Worm (Caenorhabditis elegans) whole organism, mixed stage, embryonic: Measurements from ENCODE around the gene sng-1.

Experiments used
- blmp-1 ChIP-seq: fragments of 150-350 bp; optimal IDR thresholded peaks from 2 replicates; lab custom pipeline; 2014; ENCODE audit warnings: missing biosample characterization, missing genetic modification characterization
- ceh-83 ChIP-seq: fragments of 200-800 bp; sonication (Bioruptor generic); optimal IDR thresholded peaks from 2 replicates; lab custom pipeline; 2018; ENCODE audit warnings: mild to moderate bottlenecking, missing genetic modification characterization, missing compliant biosample characterization
- ham-2 ChIP-seq: fragments of 200-800 bp; sonication (Bioruptor generic); optimal IDR thresholded peaks from 2 replicates; lab custom pipeline; 2018; ENCODE audit warnings: mild to moderate bottlenecking, missing genetic modification characterization, missing compliant biosample characterization
- hlh-1 ChIP-seq: fragments of 150-350 bp; optimal IDR thresholded peaks from 2 replicates; lab custom pipeline; 2014; ENCODE audit warnings: missing biosample characterization, missing genetic modification reagents, missing genetic modification characterization
- lin-13 ChIP-seq: fragments of 150-350 bp; optimal IDR thresholded peaks from 2 replicates; lab custom pipeline; 2014; ENCODE audit warnings: missing biosample characterization, missing genetic modification characterization
- lsy-2 ChIP-seq: fragments of 150-350 bp; optimal IDR thresholded peaks from 2 replicates; lab custom pipeline; 2014; ENCODE audit warnings: missing biosample characterization, missing genetic modification characterization
- nhr-12 ChIP-seq: fragments of 150-350 bp; optimal IDR thresholded peaks from 2 replicates; lab custom pipeline; 2014; ENCODE audit warnings: missing biosample characterization, missing genetic modification characterization
- nhr-2 ChIP-seq: fragments of 150-350 bp; optimal IDR thresholded peaks from 2 replicates; lab custom pipeline; 2014; ENCODE audit warnings: missing biosample characterization, missing genetic modification characterization
- nhr-237 ChIP-seq: fragments of 150-350 bp; optimal IDR thresholded peaks from 2 replicates; lab custom pipeline; 2014; ENCODE audit warnings: missing biosample characterization, missing genetic modification characterization
- pha-4 ChIP-seq: fragments of 150-350 bp; optimal IDR thresholded peaks from 2 replicates; lab custom pipeline; 2018; ENCODE audit warnings: missing biosample characterization, missing genetic modification reagents, missing genetic modification characterization
- snpc-4 ChIP-seq: fragments of 150-350 bp; optimal IDR thresholded peaks from 2 replicates; lab custom pipeline; 2014; ENCODE audit warnings: missing biosample characterization, missing genetic modification characterization
- sptf-1 ChIP-seq: sonication (generic microtip); optimal IDR thresholded peaks from 2 replicates; lab custom pipeline; 2017; ENCODE audit warnings: mild to moderate bottlenecking, missing genetic modification characterization, moderate library complexity, missing compliant biosample characterization
- unc-62 ChIP-seq: fragments of 150-350 bp; optimal IDR thresholded peaks from 2 replicates; lab custom pipeline; 2014; ENCODE audit warnings: missing biosample characterization, missing genetic modification reagents, missing genetic modification characterization

ce11 chrX:7309775-7310174, 17.6 kb upstream of the sng-1 start, which contains the start of the genes his-38 and his-40:
- no peak for TF ChIP-seq blmp-1 (tag; lab: Kevin White, UChicago)
- no peak for TF ChIP-seq snpc-4 (tag; lab: Kevin White, UChicago)
- no peak for TF ChIP-seq ham-2 (GFP tag; lab: Kevin White, UChicago)
- no peak for TF ChIP-seq unc-62 (GFP tag; lab: Kevin White, UChicago)
- no peak for TF ChIP-seq lin-13
- no peak for TF ChIP-seq nhr-2 (tag; lab: Kevin White, UChicago)
- no peak for TF ChIP-seq lsy-2 (tag; lab: Kevin White, UChicago)
- no peak for TF ChIP-seq sptf-1
- TF ChIP-seq pha-4 (tag; lab: Kevin White, UChicago): no peak
- TF ChIP-seq hlh-1: no peak
- TF ChIP-seq nhr-237 (tag; lab: Kevin White, UChicago): no peak
- no peak for TF ChIP-seq nhr-12 (tag; lab: Kevin White, UChicago)
- TF ChIP-seq ceh-83 (GFP tag; lab: Kevin White, UChicago): no peak
